Fruit fly (Drosophila melanogaster) whole organism, prepupa: Measurements from ENCODE around the gene nrv1.

ENCODE experiments used
- CG10631 ChIP-seq: fragments of 200-800 bp; sonication (Bioruptor generic); optimal IDR thresholded peaks from 2 replicates; lab custom pipeline; 2016; ENCODE audit warnings: missing biosample characterization, missing genetic modification characterization
- CG16779 ChIP-seq: fragments of 200-800 bp; sonication (Bioruptor generic); optimal IDR thresholded peaks from 3 replicates; lab custom pipeline; 2017; ENCODE audit warnings: missing biosample characterization, mild to moderate bottlenecking, missing genetic modification characterization
- CG32006 ChIP-seq: fragments of 200-800 bp; sonication (Bioruptor generic); optimal IDR thresholded peaks from 3 replicates; lab custom pipeline; 2017; ENCODE audit warnings: missing biosample characterization, mild to moderate bottlenecking, missing genetic modification characterization
- Eip75B ChIP-seq: fragments of 200-800 bp; sonication (Bioruptor generic); optimal IDR thresholded peaks from 3 replicates; lab custom pipeline; 2016; ENCODE audit warnings: missing biosample characterization, missing genetic modification characterization
- Ets21C ChIP-seq: fragments of 200-800 bp; sonication (Bioruptor generic); optimal IDR thresholded peaks from 3 replicates; lab custom pipeline; 2016; ENCODE audit warnings: missing biosample characterization, missing genetic modification characterization
- Hr39 ChIP-seq: fragments of 200-800 bp; sonication (Bioruptor generic); optimal IDR thresholded peaks from 2 replicates; lab custom pipeline; 2016; ENCODE audit warnings: missing biosample characterization, missing genetic modification characterization
- Lpt ChIP-seq: fragments of 200-800 bp; sonication (Bioruptor generic); optimal IDR thresholded peaks from 3 replicates; lab custom pipeline; 2016; ENCODE audit warnings: missing biosample characterization, missing genetic modification characterization

- TF ChIP-seq Lpt (no peak), Hr39 (GFP tag; lab: Kevin White, UChicago) (no peak), CG32006 (GFP tag; lab: Kevin White, UChicago) (no peak), CG16779 (no peak), Eip75B (GFP tag; lab: Kevin White, UChicago) (no peak), CG10631 (GFP tag; lab: Kevin White, UChicago) (no peak), Ets21C (no peak)
Measured at dm6 chr2L:6793763-6794417, 7.2 kb upstream of the nrv1 start.
